Worm (Caenorhabditis elegans): ENCODE data around the gene irld-66.
A peak's percentile ranks its signal among the peaks of the same experiment; 100 is the strongest.

DNA sequence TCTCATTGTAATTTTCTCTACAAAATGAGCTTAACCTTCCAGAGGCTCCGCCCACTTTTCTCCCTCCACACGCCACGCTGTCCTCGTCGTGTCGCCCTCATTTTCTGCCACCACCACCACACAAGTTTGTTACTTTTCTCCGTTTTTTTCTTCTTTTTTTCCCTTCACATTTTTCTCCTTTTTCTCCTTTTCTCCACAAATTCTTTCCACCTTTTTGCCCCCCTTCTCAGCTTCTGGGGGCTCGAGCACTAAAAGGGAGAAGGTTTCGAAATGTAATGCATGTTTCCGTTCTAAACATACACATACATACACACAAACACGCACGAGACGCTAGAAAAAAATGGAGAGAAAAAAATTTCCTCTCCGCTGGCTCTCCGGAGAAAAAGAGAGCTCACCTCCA is 36.0 kb upstream of the irld-66 start, which contains the start of gene nhr-88:
- no peak for TF ChIP-seq ztf-25 (GFP tag; IDR thresholded peaks at IDR 0.05)
- TF ChIP-seq ceh-40 (GFP tag; IDR thresholded peaks at IDR 0.05) = no peak
- TF ChIP-seq attf-5 (GFP tag; optimal IDR thresholded peaks at IDR 0.05) = peak; percentile 6
- no peak for TF ChIP-seq pha-4 (tag; optimal IDR thresholded peaks at IDR 0.05)
- TF ChIP-seq unc-130 (GFP tag; optimal IDR thresholded peaks at IDR 0.05) = no peak
- no peak for TF ChIP-seq nfya-1 (tag; optimal IDR thresholded peaks at IDR 0.05; ENCODE audit: borderline replicate concordance, insufficient read depth)
- TF ChIP-seq efl-1 (GFP tag; optimal IDR thresholded peaks at IDR 0.05) = no peak
- no peak for TF ChIP-seq dpl-1 (GFP tag; optimal IDR thresholded peaks at IDR 0.05)
- no peak for TF ChIP-seq hmg-20 (GFP tag; IDR thresholded peaks at IDR 0.05)
- TF ChIP-seq xnd-1 (tag; optimal IDR thresholded peaks at IDR 0.05) = no peak
- TF ChIP-seq mel-28 (tag; optimal IDR thresholded peaks at IDR 0.05; ENCODE audit: borderline replicate concordance) = no peak
- no peak for TF ChIP-seq rpc-1 (optimal IDR thresholded peaks at IDR 0.05)
- TF ChIP-seq rpc-1 (tag; optimal IDR thresholded peaks at IDR 0.05) = no peak
- no peak for TF ChIP-seq ceh-100 (GFP tag; IDR thresholded peaks at IDR 0.05)

All from whole organism, young adult.